Worm (Caenorhabditis elegans): ENCODE data around the gene C13A10.2.

DNA sequence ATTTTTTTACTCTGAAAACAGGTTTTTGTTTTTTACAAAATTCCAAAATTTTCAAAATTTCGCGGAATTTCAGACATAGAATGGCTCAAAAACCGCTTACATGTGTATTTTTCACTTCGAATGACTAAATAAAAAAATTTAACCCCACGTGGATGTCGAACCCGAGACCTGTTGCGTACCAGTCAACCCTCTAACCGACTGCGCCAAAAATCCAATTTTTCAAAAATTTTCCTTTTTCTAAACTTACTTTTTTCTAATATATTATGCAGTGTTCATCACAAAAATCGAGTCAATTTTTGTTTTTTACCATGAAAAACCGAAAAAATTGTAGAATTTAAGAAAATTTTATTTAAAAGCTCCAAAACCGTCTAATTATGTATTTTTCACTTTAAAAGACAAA is 8.2 kb upstream of the C13A10.2 start:
- TF ChIP-seq lsy-2 (tag; optimal IDR thresholded peaks at IDR 0.05) (no peak), skn-1 (tag; optimal IDR thresholded peaks at IDR 0.05) (no peak), nhr-6 (tag; optimal IDR thresholded peaks at IDR 0.05) (no peak), zag-1 (tag; optimal IDR thresholded peaks at IDR 0.05) (no peak), snpc-4 (tag; optimal IDR thresholded peaks at IDR 0.05) (no peak), unc-39 (tag; optimal IDR thresholded peaks at IDR 0.05) (no peak), ama-1 (optimal IDR thresholded peaks at IDR 0.05) (no peak), sma-9 (GFP tag; optimal IDR thresholded peaks at IDR 0.05) (no peak), sma-9 (tag; optimal IDR thresholded peaks at IDR 0.05) (no peak), nhr-77 (tag; optimal IDR thresholded peaks at IDR 0.05) (no peak), blmp-1 (tag; optimal IDR thresholded peaks at IDR 0.05; ENCODE audit: insufficient read depth) (no peak)

Data from whole organism, L2 larva.